Fruit fly (Drosophila melanogaster): Measurements from ENCODE around the gene CG4998.

dm6 chr3L:16339873-16340272 is 1.1 kb downstream of the CG4998 start:
- TF ChIP-seq Hr78 (GFP tag; optimal IDR thresholded peaks at IDR 0.05) (no peak), CG9705 (GFP tag; optimal IDR thresholded peaks at IDR 0.05) (no peak), OdsH (GFP tag; optimal IDR thresholded peaks at IDR 0.05) (no peak), woc (GFP tag; optimal IDR thresholded peaks at IDR 0.05) (no peak), CrebA (GFP tag; optimal IDR thresholded peaks at IDR 0.05; ENCODE audit: borderline replicate concordance) (no peak), pan (optimal IDR thresholded peaks at IDR 0.05) (no peak), br (GFP tag; optimal IDR thresholded peaks at IDR 0.05) (no peak), dl (GFP tag; optimal IDR thresholded peaks at IDR 0.05; ENCODE audit: insufficient read depth in 1 of 2, partially characterized antibody in 2 of 2) (no peak), sv (GFP tag; optimal IDR thresholded peaks at IDR 0.05) (no peak), fru (GFP tag; optimal IDR thresholded peaks at IDR 0.05) (no peak)

All from whole organism, wandering third instar larva.